Fruit fly (Drosophila melanogaster) S2 (cell line): Measurements from ENCODE around the gene RhoGEF64C.

Experiments used
- CG8478 ChIP-seq: fragments of >200 bp; optimal IDR thresholded peaks from 2 replicates; lab custom pipeline; 2018
- CTCF ChIP-seq, 2 experiments: fragments of >200 bp; optimal IDR thresholded peaks; 2 replicates each; lab custom pipeline; 2018

dm6 chr3L:4800641-4801040 is 108.1 kb downstream of the RhoGEF64C start:
- TF ChIP-seq CTCF (optimal IDR thresholded peaks at IDR 0.05; lab: Kevin White, UChicago) (peak; percentile 41), CG8478 (lab: Kevin White, UChicago) (no peak)
